Worm (Caenorhabditis elegans): ENCODE results near the gene D1005.4.

Gene D1005.4

ce11 chrX:1454385-1454784, 31.2 kb downstream of the D1005.4 start (continued):
- TF ChIP-seq lin-14 (GFP tag; optimal IDR thresholded peaks at IDR 0.05) (peak; percentile 97), ets-5 (GFP tag; IDR thresholded peaks at IDR 0.05) (no peak), unc-130 (tag; optimal IDR thresholded peaks at IDR 0.05) (no peak), nhr-84 (tag; optimal IDR thresholded peaks at IDR 0.05) (no peak), blmp-1 (tag; optimal IDR thresholded peaks at IDR 0.05) (peak; percentile 66), fkh-10 (GFP tag; optimal IDR thresholded peaks at IDR 0.05) (peak; percentile 67), irx-1 (tag; optimal IDR thresholded peaks at IDR 0.05) (peak; percentile 64), sox-4 (tag; optimal IDR thresholded peaks at IDR 0.05) (peak; percentile 73), efl-3 (GFP tag; optimal IDR thresholded peaks at IDR 0.05) (no peak), nhr-28 (tag; optimal IDR thresholded peaks at IDR 0.05) (no peak), hpl-2 (GFP tag; optimal IDR thresholded peaks at IDR 0.05) (peak; percentile 77), ceh-63 (GFP tag; optimal IDR thresholded peaks at IDR 0.05) (no peak), ceh-82 (tag; optimal IDR thresholded peaks at IDR 0.05) (peak; percentile 91 to 94 (median 93)), lsy-2 (tag; optimal IDR thresholded peaks at IDR 0.05) (peak; percentile 77 to 84), nhr-71 (tag; optimal IDR thresholded peaks at IDR 0.05) (peak; percentile 95), ama-1 (optimal IDR thresholded peaks at IDR 0.05) (no peak), tbx-2 (tag; optimal IDR thresholded peaks at IDR 0.05) (peak; percentile 87), ceh-8 (GFP tag; optimal IDR thresholded peaks at IDR 0.05) (peak; percentile 37), snpc-4 (tag; optimal IDR thresholded peaks at IDR 0.05) (peak; percentile 65), lin-15B (tag; optimal IDR thresholded peaks at IDR 0.05) (no peak), fos-1 (tag; optimal IDR thresholded peaks at IDR 0.05) (peak; percentile 100), C04F5.9 (tag; optimal IDR thresholded peaks at IDR 0.05) (peak; percentile 32), F16B12.6 (tag; optimal IDR thresholded peaks at IDR 0.05) (peak; percentile 51), unc-62 (GFP tag; optimal IDR thresholded peaks at IDR 0.05) (no peak), dpl-1 (GFP tag; optimal IDR thresholded peaks at IDR 0.05) (peak in 2 of 3 experiments; percentile 42 to 48), nhr-19 (GFP tag; conservative IDR thresholded peaks at IDR 0.05) (peak; percentile 82), sptf-1 (tag; optimal IDR thresholded peaks at IDR 0.05) (no peak), efl-1 (optimal IDR thresholded peaks at IDR 0.05) (peak; percentile 64 to 87), efl-1 (GFP tag; optimal IDR thresholded peaks at IDR 0.05 in 1 of 2) (peak; percentile 6 to 95), zip-4 (GFP tag; optimal IDR thresholded peaks at IDR 0.05) (peak; percentile 100), snu-23 (GFP tag; optimal IDR thresholded peaks at IDR 0.05) (peak; percentile 94), nhr-237 (tag; optimal IDR thresholded peaks at IDR 0.05) (peak; percentile 79), ztf-4 (tag; optimal IDR thresholded peaks at IDR 0.05) (peak; percentile 76)

- TF ChIP-seq lin-15B (tag; optimal IDR thresholded peaks at IDR 0.05) (no peak), unc-30 (tag; optimal IDR thresholded peaks at IDR 0.05) (no peak), zag-1 (tag; optimal IDR thresholded peaks at IDR 0.05) (no peak), efl-1 (optimal IDR thresholded peaks at IDR 0.05) (no peak), efl-1 (GFP tag; optimal IDR thresholded peaks at IDR 0.05 in 1 of 2) (peak in 1 of 2 experiments; percentile 69), sox-4 (tag; optimal IDR thresholded peaks at IDR 0.05) (no peak), skn-1 (tag; optimal IDR thresholded peaks at IDR 0.05) (peak; percentile 39), egl-13 (tag; optimal IDR thresholded peaks at IDR 0.05) (no peak), ceh-8 (GFP tag; optimal IDR thresholded peaks at IDR 0.05) (no peak), elt-2 (tag; optimal IDR thresholded peaks at IDR 0.05) (peak; percentile 21), nhr-19 (GFP tag; conservative IDR thresholded peaks at IDR 0.05) (0 out of 2 replicates have a peak, but pooled peaks have one; percentile 2), mep-1 (tag; optimal IDR thresholded peaks at IDR 0.05) (peak; percentile 46), C16A3.4 (tag; optimal IDR thresholded peaks at IDR 0.05) (no peak), mab-9 (GFP tag; IDR thresholded peaks at IDR 0.05) (no peak), alr-1 (tag; optimal IDR thresholded peaks at IDR 0.05; ENCODE audit: borderline replicate concordance) (no peak), nhr-12 (tag; optimal IDR thresholded peaks at IDR 0.05) (no peak), mef-2 (tag; optimal IDR thresholded peaks at IDR 0.05) (peak; percentile 59), nhr-71 (tag; optimal IDR thresholded peaks at IDR 0.05) (peak; percentile 19), hlh-17 (GFP tag; optimal IDR thresholded peaks at IDR 0.05; ENCODE audit: borderline replicate concordance) (no peak), rnt-1 (tag; optimal IDR thresholded peaks at IDR 0.05) (peak; percentile 10), Y116A8C.19 (tag; optimal IDR thresholded peaks at IDR 0.05; ENCODE audit: borderline replicate concordance) (no peak), aly-2 (tag; optimal IDR thresholded peaks at IDR 0.05) (no peak), nhr-84 (tag; optimal IDR thresholded peaks at IDR 0.05) (no peak), ztf-4 (tag; optimal IDR thresholded peaks at IDR 0.05) (peak; percentile 22), C34B4.2 (tag; optimal IDR thresholded peaks at IDR 0.05) (no peak), lin-35 (GFP tag; optimal IDR thresholded peaks at IDR 0.05) (peak in 1 of 2 experiments; percentile 0), tbx-2 (tag; optimal IDR thresholded peaks at IDR 0.05) (no peak), unc-98 (GFP tag; IDR thresholded peaks at IDR 0.05) (no peak), blmp-1 (tag; optimal IDR thresholded peaks at IDR 0.05) (peak; percentile 89)
Observed at ce11 chrX:1453770-1454169, 31.8 kb downstream of the D1005.4 start, which contains the start of gene cebp-1. Gene cebp-1 (minus strand): TSS chrX:1453868.

Data from whole organism, L1 larva.